Worm (Caenorhabditis elegans) whole organism, midembryonic: Measurements from ENCODE around the gene aagr-3.

Experiments
- T22C8.4 ChIP-seq: fragments of 200-800 bp; sonication (Bioruptor generic); IDR thresholded peaks from 2 replicates; pipeline ENCODE4 v1.3.6; 2022; ENCODE audit warnings: missing genetic modification characterization, missing compliant biosample characterization
- cog-1 ChIP-seq: sonication (generic microtip); optimal IDR thresholded peaks from 2 replicates; lab custom pipeline; 2016; ENCODE audit warnings: missing genetic modification characterization, missing compliant biosample characterization
- flt-1 ChIP-seq: fragments of 200-800 bp; sonication (Bioruptor generic); IDR thresholded peaks from 2 replicates; pipeline ENCODE4 v1.3.6; 2022; ENCODE audit warnings: missing genetic modification characterization, missing compliant biosample characterization
- klf-2 ChIP-seq: fragments of 200-800 bp; sonication (Bioruptor generic); conservative IDR thresholded peaks from 2 replicates; pipeline ENCODE4 v1.3.6; 2022; ENCODE audit warnings: missing genetic modification reagents, missing genetic modification characterization, missing compliant biosample characterization
- med-1 ChIP-seq: sonication (generic microtip); optimal IDR thresholded peaks from 2 replicates; lab custom pipeline; 2017; ENCODE audit warnings: missing genetic modification characterization, mild to moderate bottlenecking, missing compliant biosample characterization, antibody characterized with exemption, missing genetic modification reagents; ENCODE audit not compliant: insufficient read depth
- ref-1 ChIP-seq: fragments of 200-800 bp; sonication (Bioruptor generic); conservative IDR thresholded peaks from 2 replicates; pipeline ENCODE4 v1.3.6; 2022; ENCODE audit warnings: missing genetic modification reagents, missing genetic modification characterization, missing compliant biosample characterization
- tab-1 ChIP-seq: fragments of 200-800 bp; sonication (Bioruptor generic); IDR thresholded peaks from 2 replicates; pipeline ENCODE4 v1.3.6; 2022; ENCODE audit warnings: missing genetic modification characterization, missing compliant biosample characterization
- ztf-23 ChIP-seq: fragments of 200-800 bp; sonication (Bioruptor generic); IDR thresholded peaks from 2 replicates; pipeline ENCODE4 v1.3.6; 2022; ENCODE audit warnings: missing genetic modification reagents, missing genetic modification characterization, missing compliant biosample characterization
- ztf-29 ChIP-seq: fragments of 200-800 bp; sonication (Bioruptor generic); IDR thresholded peaks from 2 replicates; pipeline ENCODE4 v1.3.6; 2022; ENCODE audit warnings: missing genetic modification reagents, missing genetic modification characterization, missing compliant biosample characterization

The aagr-3 gene

DNA sequence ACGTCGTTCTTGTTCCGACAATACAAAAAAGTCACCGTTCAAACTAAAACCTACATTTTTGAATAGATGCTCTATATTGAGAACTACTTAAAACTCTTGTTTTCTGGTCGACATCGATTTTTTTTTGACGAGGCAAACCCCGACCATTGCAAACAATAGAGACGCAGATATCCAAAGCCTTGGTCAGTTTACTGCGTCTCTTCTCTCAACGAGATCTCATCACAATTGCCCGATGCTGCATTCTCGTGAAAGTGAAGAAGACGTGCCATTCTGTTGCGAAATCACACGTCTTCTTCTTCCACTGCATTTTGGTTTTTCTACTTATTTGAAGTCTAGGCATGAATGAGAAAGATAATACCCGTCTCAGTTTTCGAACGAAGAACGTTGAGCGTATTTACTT lies 24.9 kb downstream of the aagr-3 start:
- TF ChIP-seq cog-1 (tag; lab: Kevin White, UChicago) (peak; percentile 8), ztf-23 (no peak), T22C8.4 (peak; percentile 41; the same call in 1 of the 2 replicates)

DNA sequence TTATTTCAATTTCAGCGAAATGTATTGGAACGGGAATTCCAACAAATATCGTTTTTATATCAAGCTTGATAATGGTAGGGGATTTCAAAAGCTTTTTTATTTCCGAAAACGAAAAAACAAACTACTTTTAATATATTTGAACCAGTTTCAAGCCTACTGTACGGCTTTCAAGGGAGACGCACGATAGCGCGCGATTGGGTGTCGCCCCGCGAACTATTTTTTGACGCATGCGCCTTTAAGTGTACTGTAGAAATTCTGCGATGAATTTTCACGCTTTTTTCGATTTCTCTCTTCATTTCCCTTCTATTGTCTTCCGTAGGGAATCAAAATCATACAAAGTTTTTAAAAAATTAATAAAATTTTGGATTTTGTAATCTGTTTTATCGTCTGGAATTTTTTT lies 25.8 kb downstream of the aagr-3 start:
- no peak for TF ChIP-seq ztf-29
- TF ChIP-seq flt-1: no peak
- no peak for TF ChIP-seq tab-1 (GFP tag; lab: Robert Waterston, UW)
- no peak for TF ChIP-seq ztf-23
- TF ChIP-seq med-1 (GFP tag; lab: Kevin White, UChicago): no peak
- no peak for TF ChIP-seq T22C8.4
- no peak for TF ChIP-seq ref-1
- TF ChIP-seq klf-2 (GFP tag; lab: Robert Waterston, UW): no peak
- no peak for TF ChIP-seq cog-1 (tag; lab: Kevin White, UChicago)

DNA sequence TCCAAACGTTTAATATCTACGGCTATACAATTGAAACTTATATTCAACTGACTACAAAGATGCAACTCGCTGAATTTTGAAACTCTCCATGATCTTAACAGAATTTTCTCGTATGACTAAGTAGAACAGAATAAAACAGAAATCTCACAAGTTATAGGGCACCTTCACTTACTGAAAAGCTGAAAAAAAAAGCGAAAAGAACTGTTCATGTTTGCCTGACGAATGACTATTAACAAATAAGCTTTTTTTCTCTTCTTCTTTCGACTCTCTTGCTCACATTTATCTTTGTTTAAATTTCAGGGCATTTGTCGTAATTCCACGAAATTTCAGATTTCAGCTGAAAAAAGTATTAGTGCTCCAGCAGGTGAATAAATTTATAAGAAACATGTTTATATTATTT lies 26.6 kb downstream of the aagr-3 start, which contains the start of gene xbx-6:
TSS of gene xbx-6 (plus strand) at position 301 of the 400 bp plus-strand sequence.
- TF ChIP-seq cog-1 (tag; lab: Kevin White, UChicago) (no peak), ztf-23 (no peak), klf-2 (GFP tag; lab: Robert Waterston, UW) (no peak), flt-1 (no peak), T22C8.4 (no peak), med-1 (GFP tag; lab: Kevin White, UChicago) (no peak), tab-1 (GFP tag; lab: Robert Waterston, UW) (no peak)

DNA sequence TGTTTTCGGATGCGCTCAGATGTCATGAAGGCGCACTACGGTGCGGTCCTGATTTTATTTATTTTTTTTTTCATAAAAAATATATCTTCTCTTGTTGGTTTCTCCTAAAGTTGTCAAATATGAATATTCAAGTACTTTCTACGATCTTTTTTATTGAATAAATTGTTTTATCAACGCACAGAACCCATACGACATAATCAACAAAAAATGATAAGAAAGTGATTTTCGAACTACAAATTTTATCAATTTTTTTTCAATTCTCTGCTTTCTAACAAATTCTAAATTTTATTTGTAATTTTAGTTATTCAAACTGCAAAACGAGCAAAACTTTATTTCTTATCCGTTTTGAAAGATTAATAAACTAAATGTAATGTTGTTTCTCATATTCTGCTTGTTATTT lies 27.5 kb downstream of the aagr-3 start:
- no peak for TF ChIP-seq med-1 (GFP tag; lab: Kevin White, UChicago)
- no peak for TF ChIP-seq cog-1 (tag; lab: Kevin White, UChicago)
- no peak for TF ChIP-seq tab-1 (GFP tag; lab: Robert Waterston, UW)
- no peak for TF ChIP-seq ref-1
- no peak for TF ChIP-seq ztf-23
- no peak for TF ChIP-seq flt-1
- no peak for TF ChIP-seq T22C8.4
- no peak for TF ChIP-seq ztf-29
- TF ChIP-seq klf-2 (GFP tag; lab: Robert Waterston, UW): no peak

DNA sequence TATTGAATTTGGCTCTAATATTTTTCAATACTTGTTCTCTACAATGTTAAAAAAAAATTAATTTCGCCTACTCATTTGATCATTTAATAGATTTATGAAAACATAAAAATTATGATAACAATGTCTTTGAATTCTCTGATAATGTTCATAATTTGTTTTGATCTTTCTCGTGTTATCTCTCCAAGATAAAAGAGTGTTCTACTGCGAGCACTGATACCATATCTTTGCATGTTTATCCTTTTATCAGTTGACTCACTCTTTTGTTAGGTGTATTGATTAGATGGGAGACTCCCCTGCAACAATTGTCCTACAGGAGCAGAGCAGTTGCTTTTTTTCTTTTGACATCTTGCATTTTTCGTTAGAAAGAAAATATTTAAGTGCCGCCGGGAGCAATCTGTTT lies 30.1 kb downstream of the aagr-3 start:
- no peak for TF ChIP-seq T22C8.4
- TF ChIP-seq flt-1: no peak
- TF ChIP-seq cog-1 (tag; lab: Kevin White, UChicago): no peak
- TF ChIP-seq tab-1 (GFP tag; lab: Robert Waterston, UW): no peak
- TF ChIP-seq ref-1: no peak
- no peak for TF ChIP-seq klf-2 (GFP tag; lab: Robert Waterston, UW)
- no peak for TF ChIP-seq ztf-23
- no peak for TF ChIP-seq ztf-29

DNA sequence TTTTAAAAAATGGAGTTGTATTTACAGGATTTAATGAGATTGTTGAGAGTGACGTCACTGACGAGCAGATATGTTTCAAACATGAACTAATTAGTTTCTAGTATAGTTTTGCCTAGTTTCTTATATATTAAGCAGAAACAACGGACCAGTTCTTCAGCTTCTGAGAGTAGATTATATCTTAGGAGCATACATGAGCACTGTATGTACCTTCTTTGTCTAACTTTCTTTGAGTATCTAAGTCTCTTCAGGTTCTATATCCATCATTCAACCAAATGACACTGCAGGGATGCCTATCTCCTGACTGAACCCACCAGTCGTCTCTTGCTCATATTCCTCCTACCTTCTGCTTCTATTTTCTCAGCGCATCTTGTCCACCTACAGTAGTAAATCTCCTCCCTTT lies 32.6 kb downstream of the aagr-3 start, which contains the start of gene her-1:
TSS of gene her-1 (plus strand) at position 301 of the 400 bp plus-strand sequence.
- no peak for TF ChIP-seq med-1 (GFP tag; lab: Kevin White, UChicago)
- TF ChIP-seq ztf-29: no peak
- no peak for TF ChIP-seq klf-2 (GFP tag; lab: Robert Waterston, UW)
- no peak for TF ChIP-seq tab-1 (GFP tag; lab: Robert Waterston, UW)
- TF ChIP-seq cog-1 (tag; lab: Kevin White, UChicago): no peak
- TF ChIP-seq ztf-23: no peak
- TF ChIP-seq T22C8.4: no peak
- no peak for TF ChIP-seq ref-1
- no peak for TF ChIP-seq flt-1

DNA sequence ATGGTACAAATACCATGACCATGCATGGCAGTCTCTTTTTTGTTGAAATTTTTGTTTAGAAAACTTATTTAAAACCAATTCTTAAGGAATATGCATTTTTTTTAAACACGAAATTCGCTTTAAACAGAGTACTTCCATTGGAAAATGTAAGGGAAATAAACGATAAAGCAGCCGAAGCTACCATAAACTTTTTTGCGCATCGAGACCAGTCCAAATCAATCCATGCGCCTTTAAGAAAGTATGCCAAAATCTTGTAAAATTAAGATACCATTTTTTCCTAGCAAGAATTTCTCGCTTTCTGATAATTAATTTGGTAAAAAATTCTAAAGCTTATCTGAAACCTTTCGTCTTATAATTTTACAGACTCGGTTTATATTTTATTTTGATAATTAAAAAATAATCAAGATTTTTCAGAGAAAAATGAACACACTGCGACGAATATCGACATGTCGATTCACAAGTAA lies 36.6 kb downstream of the aagr-3 start, which contains the start of gene ZK287.7:
TSS of gene ZK287.7 (plus strand) at position 414 of the 464 bp plus-strand sequence.
- TF ChIP-seq T22C8.4: no peak
- TF ChIP-seq flt-1: no peak
- TF ChIP-seq cog-1 (tag; lab: Kevin White, UChicago): no peak

DNA sequence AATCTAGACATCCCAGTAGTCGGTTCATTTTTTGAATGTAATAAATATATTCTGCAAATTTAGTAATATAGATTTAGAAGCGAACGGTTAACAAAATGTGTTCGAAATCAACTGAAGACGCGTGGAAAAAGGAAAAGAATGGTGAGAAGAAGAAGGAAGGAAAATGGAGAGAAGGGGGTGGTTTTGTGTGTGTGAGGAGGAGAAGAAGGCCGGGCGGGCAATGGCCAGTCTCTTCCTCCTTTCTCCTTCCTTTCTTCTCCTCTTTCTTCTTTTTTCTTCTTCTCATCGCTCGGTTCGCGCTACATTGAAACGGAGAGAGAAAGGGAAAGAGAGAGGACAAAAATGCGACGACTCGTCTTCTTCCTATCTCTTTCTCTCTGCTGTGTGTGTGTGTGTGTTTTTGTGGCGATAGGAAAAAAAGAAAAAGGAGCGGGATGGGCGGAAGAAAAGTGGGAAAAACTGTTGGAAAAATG lies 37.2 kb downstream of the aagr-3 start, which contains the start of gene ztf-9:
TSS of gene ztf-9 (minus strand) at position 51 of the 473 bp plus-strand sequence.
- TF ChIP-seq tab-1 (GFP tag; lab: Robert Waterston, UW) (no peak), ztf-23 (0 out of 2 replicates have a peak, but pooled peaks have one; percentile 43), ref-1 (no peak), cog-1 (tag; lab: Kevin White, UChicago) (no peak), med-1 (GFP tag; lab: Kevin White, UChicago) (no peak), T22C8.4 (no peak), flt-1 (peak; percentile 50; the same call in 1 of the 2 replicates), klf-2 (GFP tag; lab: Robert Waterston, UW) (no peak), ztf-29 (0 out of 2 replicates have a peak, but pooled peaks have one; percentile 30)

DNA sequence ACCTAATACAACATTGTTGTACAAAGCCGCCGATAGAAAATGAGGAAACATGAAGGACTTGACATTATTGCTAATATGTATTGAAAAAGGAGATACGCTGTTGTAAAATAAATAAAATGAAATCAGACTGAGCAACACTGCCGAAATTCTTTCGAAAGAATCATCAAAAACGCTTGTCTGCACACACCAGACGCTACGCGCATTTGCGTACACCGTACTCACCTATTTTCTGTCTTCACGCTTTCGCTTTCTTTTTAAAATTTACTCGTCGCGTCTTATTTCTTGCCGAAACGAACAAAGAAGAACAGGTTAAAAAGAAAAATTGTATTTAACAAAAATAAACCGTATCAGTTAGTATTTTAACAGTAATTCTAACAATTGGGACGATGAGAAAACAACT lies 38.6 kb downstream of the aagr-3 start:
- TF ChIP-seq ztf-23 (0 out of 2 replicates have a peak, but pooled peaks have one; percentile 31), med-1 (GFP tag; lab: Kevin White, UChicago) (no peak)

DNA sequence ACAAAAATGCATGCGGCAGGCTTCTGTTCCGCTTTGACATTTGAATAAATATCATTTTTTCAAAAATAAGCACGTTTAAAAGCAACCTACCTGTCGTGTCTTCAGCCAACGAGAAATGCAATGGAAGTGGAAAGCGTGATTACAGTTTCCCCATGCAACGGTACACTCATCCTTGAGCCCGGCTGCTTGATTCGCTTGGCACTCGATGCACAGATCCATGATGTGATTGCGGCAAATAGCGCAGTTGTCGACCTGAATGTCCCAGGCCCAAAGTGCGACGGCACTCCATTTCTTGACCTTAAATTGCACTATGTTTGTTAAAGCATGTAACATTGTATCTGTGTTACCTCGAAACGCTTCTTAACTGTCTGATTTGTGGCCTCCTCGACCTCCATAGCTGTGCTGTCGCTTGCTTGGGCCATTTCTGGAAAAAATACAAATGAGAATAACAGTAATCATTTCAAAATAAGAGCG lies 39.2 kb downstream of the aagr-3 start, which contains the start of gene rbx-1:
TSS of gene rbx-1 (minus strand) at position 424 of the 474 bp plus-strand sequence.
- TF ChIP-seq ztf-23 (no peak), med-1 (GFP tag; lab: Kevin White, UChicago) (no peak), cog-1 (tag; lab: Kevin White, UChicago) (no peak), ztf-29 (no peak), tab-1 (GFP tag; lab: Robert Waterston, UW) (no peak), klf-2 (GFP tag; lab: Robert Waterston, UW) (no peak), flt-1 (no peak), T22C8.4 (no peak), ref-1 (no peak)

DNA sequence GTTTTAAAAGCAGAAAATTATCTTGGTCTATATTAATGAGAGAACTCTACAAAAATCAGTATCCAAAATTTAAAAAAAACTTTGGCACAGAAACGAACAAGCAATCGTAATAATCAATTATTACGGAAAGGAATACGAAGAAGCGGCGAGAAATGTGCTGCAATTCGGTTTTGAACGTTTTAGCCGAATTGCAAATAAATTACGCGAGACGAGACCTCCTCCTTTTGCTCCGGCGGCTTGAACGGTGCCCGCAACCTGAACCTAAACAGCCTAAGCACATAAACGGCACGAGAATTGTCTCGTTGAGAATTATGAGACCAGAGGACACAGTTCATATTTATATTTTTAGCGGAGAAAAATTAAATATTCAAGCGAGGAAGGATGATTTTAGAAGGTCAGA lies 39.9 kb downstream of the aagr-3 start:
- TF ChIP-seq klf-2 (GFP tag; lab: Robert Waterston, UW) (no peak), flt-1 (no peak), tab-1 (GFP tag; lab: Robert Waterston, UW) (no peak), ref-1 (no peak), ztf-29 (no peak), med-1 (GFP tag; lab: Kevin White, UChicago) (no peak), T22C8.4 (no peak), cog-1 (tag; lab: Kevin White, UChicago) (no peak), ztf-23 (no peak)
